Worm (Caenorhabditis elegans): ENCODE results near the gene H38K22.9.

ce11 chrIII:4314502-4314901 lies 9.5 kb upstream of the H38K22.9 start:
- no peak for TF ChIP-seq mab-5 (tag; optimal IDR thresholded peaks at IDR 0.05)
- no peak for TF ChIP-seq hlh-1 (tag; optimal IDR thresholded peaks at IDR 0.05)
- no peak for TF ChIP-seq lsy-2 (tag; optimal IDR thresholded peaks at IDR 0.05)
